Fruit fly (Drosophila melanogaster) whole organism, embryonic: ENCODE data around the gene Rtnl1.
A peak's percentile ranks its signal among the peaks of the same experiment; 100 is the strongest.

Experiments used
- CG1024 ChIP-seq: fragments of 200-800 bp; sonication (Bioruptor generic); IDR thresholded peaks from 2 replicates; pipeline ENCODE4 v1.3.6; 2022; ENCODE audit warnings: missing biosample characterization, missing genetic modification characterization
- CG11093 ChIP-seq: fragments of 200-800 bp; sonication (Bioruptor generic); IDR thresholded peaks from 3 replicates; pipeline ENCODE4 v1.3.6; 2022; ENCODE audit warnings: missing biosample characterization, missing genetic modification characterization
- CG11560 ChIP-seq: fragments of 200-800 bp; sonication (Bioruptor generic); IDR thresholded peaks from 3 replicates; pipeline ENCODE4 v1.3.6; 2022; ENCODE audit warnings: missing biosample characterization, missing genetic modification characterization
- CG13123 ChIP-seq: fragments of 200-800 bp; sonication (Bioruptor generic); optimal IDR thresholded peaks from 2 replicates; lab custom pipeline; 2016; ENCODE audit warnings: missing biosample characterization, missing genetic modification characterization
- CG14014 ChIP-seq: fragments of 200-800 bp; sonication (Bioruptor generic); IDR thresholded peaks from 2 replicates; pipeline ENCODE4 v1.3.6; 2022; ENCODE audit warnings: missing biosample characterization, missing genetic modification characterization
- CG14050 ChIP-seq: fragments of 200-800 bp; sonication (Bioruptor generic); IDR thresholded peaks from 3 replicates; pipeline ENCODE4 v1.3.6; 2022; ENCODE audit warnings: missing biosample characterization, missing genetic modification characterization
- CG17802 ChIP-seq: fragments of 200-800 bp; sonication (Bioruptor generic); optimal IDR thresholded peaks from 2 replicates; lab custom pipeline; 2018; ENCODE audit warnings: missing biosample characterization, mild to moderate bottlenecking, missing genetic modification characterization, moderate library complexity
- CG17912 ChIP-seq: fragments of 200-800 bp; sonication (Bioruptor generic); optimal IDR thresholded peaks from 2 replicates; lab custom pipeline; 2018; ENCODE audit warnings: missing biosample characterization, mild to moderate bottlenecking, missing genetic modification characterization
- CG18011 ChIP-seq: fragments of 200-800 bp; sonication (Bioruptor generic); optimal IDR thresholded peaks from 2 replicates; lab custom pipeline; 2017; ENCODE audit warnings: missing biosample characterization, missing genetic modification characterization, mild to moderate bottlenecking, moderate library complexity, missing genotype
- CG18262 ChIP-seq: fragments of 200-800 bp; optimal IDR thresholded peaks from 3 replicates; lab custom pipeline; 2019; ENCODE audit warnings: missing biosample characterization, mild to moderate bottlenecking, missing genetic modification characterization, moderate library complexity
- CG18476 ChIP-seq: fragments of 200-800 bp; sonication (Bioruptor generic); optimal IDR thresholded peaks from 2 replicates; lab custom pipeline; 2016; ENCODE audit warnings: missing biosample characterization, mild to moderate bottlenecking, missing genetic modification characterization
- CG32532 ChIP-seq: fragments of 200-800 bp; sonication (Bioruptor generic); IDR thresholded peaks from 2 replicates; pipeline ENCODE4 v1.3.6; 2022; ENCODE audit warnings: missing biosample characterization, missing genetic modification characterization
- CG4730 ChIP-seq: fragments of 200-800 bp; sonication (Bioruptor generic); IDR thresholded peaks from 2 replicates; pipeline ENCODE4 v1.3.6; 2022; ENCODE audit warnings: missing biosample characterization, missing genetic modification characterization
- CG6683 ChIP-seq: fragments of 200-800 bp; sonication (Bioruptor generic); optimal IDR thresholded peaks from 2 replicates; lab custom pipeline; 2017; ENCODE audit warnings: missing biosample characterization, mild to moderate bottlenecking, missing genetic modification characterization, missing genetic modification reagents
- CG6765 ChIP-seq: fragments of 200-800 bp; sonication (Bioruptor generic); optimal IDR thresholded peaks from 3 replicates; lab custom pipeline; 2017; ENCODE audit warnings: missing biosample characterization, mild to moderate bottlenecking, missing genetic modification characterization
- CG8944 ChIP-seq: fragments of 200-800 bp; sonication (Bioruptor generic); optimal IDR thresholded peaks from 3 replicates; lab custom pipeline; 2016; ENCODE audit warnings: missing biosample characterization, missing genetic modification characterization
- CG9817 ChIP-seq: fragments of 200-800 bp; sonication (Bioruptor generic); optimal IDR thresholded peaks from 2 replicates; lab custom pipeline; 2018; ENCODE audit warnings: missing biosample characterization, mild to moderate bottlenecking, missing genetic modification characterization, moderate library complexity
- D19B ChIP-seq: fragments of 200-800 bp; sonication (Bioruptor generic); optimal IDR thresholded peaks from 2 replicates; lab custom pipeline; 2017; ENCODE audit warnings: missing biosample characterization, mild to moderate bottlenecking, missing genetic modification characterization
- Dll ChIP-seq: fragments of 200-800 bp; sonication (Bioruptor generic); IDR thresholded peaks from 4 replicates; pipeline ENCODE4 v1.3.6; 2022; ENCODE audit warnings: missing biosample characterization, missing genetic modification characterization; ENCODE audit not compliant: partially characterized antibody
- Gug ChIP-seq: fragments of 200-800 bp; sonication (Bioruptor generic); IDR thresholded peaks from 4 replicates; pipeline ENCODE4 v1.3.6; 2022; ENCODE audit warnings: missing biosample characterization, missing genetic modification characterization
- HLHmδ ChIP-seq: fragments of 200-800 bp; sonication (Bioruptor generic); optimal IDR thresholded peaks from 2 replicates; lab custom pipeline; 2018; ENCODE audit warnings: missing biosample characterization, mild to moderate bottlenecking, missing genetic modification characterization, moderate library complexity
- Hand ChIP-seq: fragments of 200-800 bp; sonication (Bioruptor generic); optimal IDR thresholded peaks from 2 replicates; lab custom pipeline; 2017; ENCODE audit warnings: mild to moderate bottlenecking, missing biosample characterization, missing genetic modification reagents, missing genetic modification characterization
- MBD-R2 ChIP-seq: fragments of 200-800 bp; sonication (Bioruptor generic); IDR thresholded peaks from 2 replicates; pipeline ENCODE4 v1.3.6; 2022; ENCODE audit warnings: missing biosample characterization, missing genetic modification characterization
- Mad ChIP-seq: fragments of 200-800 bp; sonication (Bioruptor generic); optimal IDR thresholded peaks from 2 replicates; lab custom pipeline; 2016; ENCODE audit warnings: missing biosample characterization, missing genetic modification characterization
- Mrtf ChIP-seq: fragments of 200-800 bp; sonication (Bioruptor generic); IDR thresholded peaks from 3 replicates; pipeline ENCODE4 v1.3.6; 2022; ENCODE audit warnings: missing biosample characterization, missing genetic modification characterization
- Ptx1 ChIP-seq: fragments of 200-800 bp; sonication (Bioruptor generic); IDR thresholded peaks from 2 replicates; pipeline ENCODE4 v1.3.6; 2022; ENCODE audit warnings: missing biosample characterization, missing genetic modification characterization
- Rfx ChIP-seq: fragments of 200-800 bp; sonication (Bioruptor generic); IDR thresholded peaks from 2 replicates; pipeline ENCODE4 v1.3.6; 2022; ENCODE audit warnings: missing biosample characterization, missing genetic modification characterization
- Scr ChIP-seq: fragments of 200-800 bp; sonication (Bioruptor generic); IDR thresholded peaks from 2 replicates; pipeline ENCODE4 v1.3.6; 2022; ENCODE audit warnings: missing biosample characterization, missing genetic modification characterization; ENCODE audit not compliant: partially characterized antibody
- Side ChIP-seq: fragments of 200-800 bp; sonication (Bioruptor generic); optimal IDR thresholded peaks from 2 replicates; lab custom pipeline; 2016; ENCODE audit warnings: missing biosample characterization, missing genetic modification characterization
- Sin3A ChIP-seq: fragments of >200 bp; optimal IDR thresholded peaks from 2 replicates; lab custom pipeline; 2018
- aop ChIP-seq: fragments of 200-800 bp; sonication (Bioruptor generic); IDR thresholded peaks from 2 replicates; pipeline ENCODE4 v1.3.6; 2022; ENCODE audit warnings: missing biosample characterization, missing genetic modification characterization
- dimm ChIP-seq: fragments of 200-800 bp; sonication (Bioruptor generic); IDR thresholded peaks from 2 replicates; pipeline ENCODE4 v1.3.6; 2022; ENCODE audit warnings: missing biosample characterization, missing genetic modification characterization
- dmrt99B ChIP-seq: fragments of 200-800 bp; sonication (Bioruptor generic); optimal IDR thresholded peaks from 2 replicates; lab custom pipeline; 2018; ENCODE audit warnings: missing biosample characterization, mild to moderate bottlenecking, missing genetic modification characterization, moderate library complexity
- esg ChIP-seq: fragments of 200-800 bp; sonication (Bioruptor generic); conservative IDR thresholded peaks from 2 replicates; pipeline ENCODE4 v1.3.6; 2022; ENCODE audit warnings: missing biosample characterization, missing genetic modification characterization
- gce ChIP-seq: fragments of 200-800 bp; sonication (Bioruptor generic); IDR thresholded peaks from 3 replicates; pipeline ENCODE4 v1.3.6; 2022; ENCODE audit warnings: missing biosample characterization, missing genetic modification characterization
- hkb ChIP-seq, 2 experiments: fragments of 200-800 bp in 1 of 2; fragments of >200 bp in 1 of 2; sonication (Bioruptor generic) in 1 of 2; IDR thresholded peaks in 1 of 2; optimal IDR thresholded peaks in 1 of 2; 2 replicates each; pipeline versions ENCODE4 v1.3.6 to Lab custom; 2017 to 2022; ENCODE audit warnings: missing biosample characterization in 1 of 2, missing genetic modification characterization in 1 of 2
- ind ChIP-seq: fragments of 200-800 bp; sonication (Bioruptor generic); optimal IDR thresholded peaks from 3 replicates; lab custom pipeline; 2016; ENCODE audit warnings: missing biosample characterization, missing genetic modification characterization
- ken ChIP-seq: fragments of 200-800 bp; sonication (Bioruptor generic); IDR thresholded peaks from 3 replicates; pipeline ENCODE4 v1.3.6; 2022; ENCODE audit warnings: missing biosample characterization, missing genetic modification characterization
- knrl ChIP-seq: fragments of 200-800 bp; sonication (Bioruptor generic); IDR thresholded peaks from 3 replicates; pipeline ENCODE4 v1.3.6; 2022; ENCODE audit warnings: missing biosample characterization, missing genetic modification characterization; ENCODE audit not compliant: partially characterized antibody
- lilli ChIP-seq: fragments of 200-800 bp; sonication (Bioruptor generic); optimal IDR thresholded peaks from 3 replicates; lab custom pipeline; 2016; ENCODE audit warnings: missing biosample characterization, missing genetic modification characterization
- luna ChIP-seq: fragments of 200-800 bp; sonication (Bioruptor generic); optimal IDR thresholded peaks from 2 replicates; lab custom pipeline; 2016; ENCODE audit warnings: missing biosample characterization, missing genetic modification characterization
- mirr ChIP-seq: fragments of 200-800 bp; sonication (Bioruptor generic); optimal IDR thresholded peaks from 3 replicates; lab custom pipeline; 2018; ENCODE audit warnings: missing biosample characterization, mild to moderate bottlenecking, missing genetic modification characterization
- mld ChIP-seq: fragments of 200-800 bp; sonication (Bioruptor generic); IDR thresholded peaks from 3 replicates; pipeline ENCODE4 v1.3.6; 2022; ENCODE audit warnings: missing biosample characterization, missing genetic modification characterization; ENCODE audit not compliant: partially characterized antibody
- pnt ChIP-seq: fragments of 200-800 bp; sonication (Bioruptor generic); optimal IDR thresholded peaks from 3 replicates; lab custom pipeline; 2016; ENCODE audit warnings: missing biosample characterization, missing genetic modification characterization
- pum ChIP-seq: fragments of 200-800 bp; sonication (Bioruptor generic); optimal IDR thresholded peaks from 2 replicates; lab custom pipeline; 2016; ENCODE audit warnings: missing biosample characterization, missing genetic modification characterization
- row ChIP-seq: fragments of 200-800 bp; sonication (Bioruptor generic); IDR thresholded peaks from 3 replicates; pipeline ENCODE4 v1.3.6; 2022; ENCODE audit warnings: missing biosample characterization, missing genetic modification characterization
- scrt ChIP-seq: fragments of 200-800 bp; sonication (Bioruptor generic); optimal IDR thresholded peaks from 2 replicates; lab custom pipeline; 2018; ENCODE audit warnings: missing biosample characterization, mild to moderate bottlenecking, missing genetic modification characterization, moderate library complexity
- slp2 ChIP-seq: fragments of 200-800 bp; sonication (Bioruptor generic); optimal IDR thresholded peaks from 2 replicates; lab custom pipeline; 2016; ENCODE audit warnings: missing biosample characterization, missing genetic modification characterization
- sqz ChIP-seq: fragments of 200-800 bp; sonication (Bioruptor generic); optimal IDR thresholded peaks from 3 replicates; lab custom pipeline; 2018; ENCODE audit warnings: missing biosample characterization, mild to moderate bottlenecking, missing genetic modification characterization
- vfl ChIP-seq: fragments of 200-800 bp; sonication (Bioruptor generic); optimal IDR thresholded peaks from 2 replicates; lab custom pipeline; 2016; ENCODE audit warnings: missing biosample characterization, missing genetic modification characterization
- yki ChIP-seq: fragments of >200 bp; optimal IDR thresholded peaks from 3 replicates; lab custom pipeline; 2018

The Rtnl1 gene

DNA sequence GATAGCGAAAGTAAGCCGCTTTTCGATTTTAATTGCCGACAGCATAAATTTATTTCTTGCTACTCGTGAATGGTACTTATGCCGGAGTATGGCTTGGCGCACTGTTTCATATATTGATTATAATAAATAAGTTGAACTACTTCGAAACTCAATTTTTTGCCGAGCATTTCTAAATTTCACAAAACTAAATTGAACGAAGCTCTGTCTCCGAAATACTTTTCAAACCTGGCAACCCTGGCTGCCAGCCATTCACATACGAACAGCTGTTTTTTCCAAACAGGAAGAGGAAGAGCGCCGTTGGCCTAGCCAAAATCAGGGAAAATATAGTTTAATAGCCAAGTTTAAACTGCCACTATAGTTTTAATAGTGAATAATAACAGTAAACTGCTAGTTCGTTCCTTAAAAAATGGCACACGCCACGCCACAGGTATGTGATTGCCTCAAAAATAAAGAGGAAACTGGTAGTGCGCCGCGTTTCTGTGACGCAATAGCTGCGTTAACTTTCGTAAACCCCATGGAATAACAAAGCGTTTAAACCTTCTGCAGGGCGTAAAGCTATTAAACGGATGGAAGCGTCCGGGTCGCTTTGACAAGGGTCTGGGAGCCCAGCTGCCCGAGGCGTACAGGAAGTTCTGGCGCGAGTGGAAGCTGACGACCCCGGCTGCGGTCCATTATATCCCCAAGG lies 35.6 kb downstream of the Rtnl1 start, which contains the start of gene mRpL28 (continued):
- TF ChIP-seq CG18476 (GFP tag; lab: Kevin White, UChicago) (no peak), ken (GFP tag; lab: Robert Waterston, UW) (no peak), row (peak; percentile 74), esg (GFP tag; lab: Robert Waterston, UW) (no peak), CG13123 (GFP tag; lab: Kevin White, UChicago) (no peak), Mrtf (GFP tag; lab: Robert Waterston, UW) (no peak), CG9817 (tag; lab: Kevin White, UChicago) (no peak), gce (GFP tag; lab: Robert Waterston, UW) (no peak), CG6765 (GFP tag; lab: Kevin White, UChicago) (no peak), Mad (GFP tag; lab: Kevin White, UChicago) (peak; percentile 18), D19B (no peak), lilli (GFP tag; lab: Kevin White, UChicago) (peak; percentile 12), Rfx (GFP tag; lab: Robert Waterston, UW) (no peak), yki (lab: Kevin White, UChicago) (no peak), Gug (no peak), MBD-R2 (peak; percentile 92), CG6683 (GFP tag; lab: Kevin White, UChicago) (peak; percentile 20), dmrt99B (no peak), ind (GFP tag; lab: Kevin White, UChicago) (no peak), Side (no peak), HLHmδ (GFP tag; lab: Kevin White, UChicago) (no peak), knrl (GFP tag; lab: Robert Waterston, UW) (no peak), CG17802 (tag; lab: Kevin White, UChicago) (peak; percentile 4), CG11560 (tag; lab: Robert Waterston, UW) (no peak), CG4730 (GFP tag; lab: Robert Waterston, UW) (no peak), CG11093 (GFP tag; lab: Robert Waterston, UW) (no peak), dimm (GFP tag; lab: Robert Waterston, UW) (no peak), scrt (GFP tag; lab: Kevin White, UChicago) (no peak), pnt (no peak), CG14050 (no peak), mld (GFP tag; lab: Robert Waterston, UW) (no peak), CG1024 (GFP tag; lab: Robert Waterston, UW) (no peak), pum (GFP tag; lab: Kevin White, UChicago) (no peak), Ptx1 (GFP tag; lab: Robert Waterston, UW) (0 out of 2 replicates have a peak, but pooled peaks have one; percentile 36), luna (GFP tag; lab: Kevin White, UChicago) (no peak), aop (GFP tag; lab: Robert Waterston, UW) (no peak), CG32532 (GFP tag; lab: Robert Waterston, UW) (peak; percentile 15; the same call in 1 of the 2 replicates), CG17912 (GFP tag; lab: Kevin White, UChicago) (no peak), CG14014 (GFP tag; lab: Robert Waterston, UW) (no peak), Scr (peak; percentile 44; the same call in 1 of the 2 replicates), CG8944 (GFP tag; lab: Kevin White, UChicago) (no peak), Hand (no peak), Sin3A (lab: Kevin White, UChicago) (no peak), sqz (GFP tag; lab: Kevin White, UChicago) (no peak), vfl (GFP tag; lab: Kevin White, UChicago) (no peak), slp2 (GFP tag; lab: Kevin White, UChicago) (no peak), CG18011 (no peak), Dll (GFP tag; lab: Robert Waterston, UW) (peak; percentile 46; the same call in 1 of the 4 replicates), hkb (optimal IDR thresholded peaks at IDR 0.05; lab: Kevin White, UChicago) (no peak), hkb (GFP tag; IDR thresholded peaks at IDR 0.05; lab: Robert Waterston, UW) (no peak), CG18262 (tag; lab: Kevin White, UChicago) (no peak), mirr (no peak)
